Fruit fly (Drosophila melanogaster): Measurements from ENCODE around the gene spdi.

The spdi gene

dm6 chrX:620102-620430, at the start of gene spdi:
Gene spdi (minus strand): TSS chrX:620195.
- TF ChIP-seq CG17806 (tag; optimal IDR thresholded peaks at IDR 0.05) (no peak), CG9948 (tag; optimal IDR thresholded peaks at IDR 0.05) (no peak), fd96Ca (GFP tag; IDR thresholded peaks at IDR 0.05) (no peak), CG32121 (GFP tag; IDR thresholded peaks at IDR 0.05) (no peak), CG34367 (tag; optimal IDR thresholded peaks at IDR 0.05) (no peak), Pif1B (GFP tag; optimal IDR thresholded peaks at IDR 0.05) (no peak), CG10348 (GFP tag; IDR thresholded peaks at IDR 0.05) (no peak), Ets98B (GFP tag; IDR thresholded peaks at IDR 0.05) (no peak), CG4496 (GFP tag; IDR thresholded peaks at IDR 0.05) (no peak)

dm6 chrX:658021-658420, 38.0 kb upstream of the spdi start:
- TF ChIP-seq CG14655 (GFP tag; optimal IDR thresholded peaks at IDR 0.05) (no peak), CG8301 (tag; optimal IDR thresholded peaks at IDR 0.05) (no peak), CG10348 (GFP tag; IDR thresholded peaks at IDR 0.05) (no peak), Pif1B (GFP tag; optimal IDR thresholded peaks at IDR 0.05) (no peak), EcR (GFP tag; optimal IDR thresholded peaks at IDR 0.05) (no peak), CG17806 (tag; optimal IDR thresholded peaks at IDR 0.05) (no peak)

- TF ChIP-seq EcR (GFP tag; optimal IDR thresholded peaks at IDR 0.05) (no peak), CG9948 (tag; optimal IDR thresholded peaks at IDR 0.05) (no peak), Snoo (tag; optimal IDR thresholded peaks at IDR 0.05) (no peak), D1 (tag; optimal IDR thresholded peaks at IDR 0.05) (no peak), CG8159 (tag; optimal IDR thresholded peaks at IDR 0.05) (no peak)
Observed at dm6 chrX:656380-656925, 36.5 kb upstream of the spdi start.

dm6 chrX:655492-656379, 35.7 kb upstream of the spdi start, which contains the start of the genes Hmt4-20 and SkpA:
Gene Hmt4-20 (minus strand): TSS chrX:656033.
Gene SkpA (plus strand): TSS chrX:656114.
- TF ChIP-seq Snoo (tag; optimal IDR thresholded peaks at IDR 0.05): no peak
- TF ChIP-seq gl (tag; optimal IDR thresholded peaks at IDR 0.05): no peak
- no peak for TF ChIP-seq Pif1B (GFP tag; optimal IDR thresholded peaks at IDR 0.05)
- TF ChIP-seq CG8301 (tag; optimal IDR thresholded peaks at IDR 0.05): no peak
- no peak for TF ChIP-seq CG10348 (GFP tag; IDR thresholded peaks at IDR 0.05)
- no peak for TF ChIP-seq fd96Ca (GFP tag; IDR thresholded peaks at IDR 0.05)

dm6 chrX:654949-655348, 35.0 kb upstream of the spdi start:
- peak; percentile 89 for TF ChIP-seq gl (tag; optimal IDR thresholded peaks at IDR 0.05)
- peak; percentile 95 for TF ChIP-seq Snoo (tag; optimal IDR thresholded peaks at IDR 0.05)
- no peak for TF ChIP-seq CG13204 (GFP tag; optimal IDR thresholded peaks at IDR 0.05)
- peak; percentile 88 for TF ChIP-seq CG10348 (GFP tag; IDR thresholded peaks at IDR 0.05)
- TF ChIP-seq CG9948 (tag; optimal IDR thresholded peaks at IDR 0.05): peak; percentile 87
- peak; percentile 90 for TF ChIP-seq CG8159 (tag; optimal IDR thresholded peaks at IDR 0.05)
- peak; percentile 93 for TF ChIP-seq CG8301 (tag; optimal IDR thresholded peaks at IDR 0.05)
- TF ChIP-seq CG14655 (GFP tag; optimal IDR thresholded peaks at IDR 0.05): no peak
- TF ChIP-seq CG15710 (tag; optimal IDR thresholded peaks at IDR 0.05): peak; percentile 94
- no peak for TF ChIP-seq EcR (GFP tag; optimal IDR thresholded peaks at IDR 0.05)
- peak; percentile 95 for TF ChIP-seq Pif1A (GFP tag; optimal IDR thresholded peaks at IDR 0.05)
- peak; percentile 99 for TF ChIP-seq fd96Ca (GFP tag; IDR thresholded peaks at IDR 0.05)
- TF ChIP-seq D1 (tag; optimal IDR thresholded peaks at IDR 0.05): no peak
- peak; percentile 94 for TF ChIP-seq Pif1B (GFP tag; optimal IDR thresholded peaks at IDR 0.05)
- peak; percentile 91 for TF ChIP-seq CG17806 (tag; optimal IDR thresholded peaks at IDR 0.05)
- peak; percentile 99 for TF ChIP-seq Ets98B (GFP tag; IDR thresholded peaks at IDR 0.05)
- peak; percentile 98 for TF ChIP-seq CG32121 (GFP tag; IDR thresholded peaks at IDR 0.05)
- TF ChIP-seq rn (GFP tag; IDR thresholded peaks at IDR 0.05): peak; percentile 91
- TF ChIP-seq CG12605 (GFP tag; IDR thresholded peaks at IDR 0.05): peak; percentile 97
- peak; percentile 94 for TF ChIP-seq CG34367 (tag; optimal IDR thresholded peaks at IDR 0.05)
- peak; percentile 99 for TF ChIP-seq CG4496 (GFP tag; IDR thresholded peaks at IDR 0.05)

dm6 chrX:654221-654620, 34.2 kb upstream of the spdi start:
- TF ChIP-seq CG13204 (GFP tag; optimal IDR thresholded peaks at IDR 0.05) (no peak), D1 (tag; optimal IDR thresholded peaks at IDR 0.05) (no peak), CG17806 (tag; optimal IDR thresholded peaks at IDR 0.05) (no peak), CG8301 (tag; optimal IDR thresholded peaks at IDR 0.05) (no peak), EcR (GFP tag; optimal IDR thresholded peaks at IDR 0.05) (peak; percentile 47)

dm6 chrX:647056-647627, 27.1 kb upstream of the spdi start, which contains the start of gene Roc1a:
Gene Roc1a (plus strand): TSS chrX:647304.
- peak; percentile 16 for TF ChIP-seq EcR (GFP tag; optimal IDR thresholded peaks at IDR 0.05)
- peak; percentile 17; the same call in 1 of the 2 replicates for TF ChIP-seq Ets98B (GFP tag; IDR thresholded peaks at IDR 0.05)
- no peak for TF ChIP-seq CG14655 (GFP tag; optimal IDR thresholded peaks at IDR 0.05)
- no peak for TF ChIP-seq CG8159 (tag; optimal IDR thresholded peaks at IDR 0.05)
- no peak for TF ChIP-seq CG8301 (tag; optimal IDR thresholded peaks at IDR 0.05)
- no peak for TF ChIP-seq CG13204 (GFP tag; optimal IDR thresholded peaks at IDR 0.05)
- no peak for TF ChIP-seq Snoo (tag; optimal IDR thresholded peaks at IDR 0.05)
- no peak for TF ChIP-seq Pif1B (GFP tag; optimal IDR thresholded peaks at IDR 0.05)
- no peak for TF ChIP-seq Pif1A (GFP tag; optimal IDR thresholded peaks at IDR 0.05)
- TF ChIP-seq CG4496 (GFP tag; IDR thresholded peaks at IDR 0.05): no peak
- no peak for TF ChIP-seq CG9948 (tag; optimal IDR thresholded peaks at IDR 0.05)

All from whole organism, pupa.